Fruit fly (Drosophila melanogaster): ENCODE results near the gene Argp.
A peak's percentile ranks its signal among the peaks of the same experiment; 100 is the strongest.

- no peak for TF ChIP-seq sage (GFP tag; optimal IDR thresholded peaks at IDR 0.05)
- no peak for TF ChIP-seq usp (GFP tag; optimal IDR thresholded peaks at IDR 0.05)
- no peak for TF ChIP-seq Sp1 (GFP tag; optimal IDR thresholded peaks at IDR 0.05)
- no peak for TF ChIP-seq dsf (GFP tag; optimal IDR thresholded peaks at IDR 0.05; ENCODE audit: borderline replicate concordance)
- peak; percentile 65 for TF ChIP-seq woc (GFP tag; optimal IDR thresholded peaks at IDR 0.05)
- TF ChIP-seq br (GFP tag; optimal IDR thresholded peaks at IDR 0.05): no peak
- TF ChIP-seq sv (GFP tag; optimal IDR thresholded peaks at IDR 0.05): no peak
- no peak for TF ChIP-seq dl (GFP tag; optimal IDR thresholded peaks at IDR 0.05; ENCODE audit: insufficient read depth in 1 of 2, partially characterized antibody in 2 of 2)
- TF ChIP-seq Hr78 (GFP tag; optimal IDR thresholded peaks at IDR 0.05): no peak
Observed at dm6 chr3R:13710645-13711044, 906 bp upstream of the Argp start.

Measured in whole organism, wandering third instar larva.